ENCODE assay signal across 2 fruit fly cellular contexts in the genomic region with DNA sequence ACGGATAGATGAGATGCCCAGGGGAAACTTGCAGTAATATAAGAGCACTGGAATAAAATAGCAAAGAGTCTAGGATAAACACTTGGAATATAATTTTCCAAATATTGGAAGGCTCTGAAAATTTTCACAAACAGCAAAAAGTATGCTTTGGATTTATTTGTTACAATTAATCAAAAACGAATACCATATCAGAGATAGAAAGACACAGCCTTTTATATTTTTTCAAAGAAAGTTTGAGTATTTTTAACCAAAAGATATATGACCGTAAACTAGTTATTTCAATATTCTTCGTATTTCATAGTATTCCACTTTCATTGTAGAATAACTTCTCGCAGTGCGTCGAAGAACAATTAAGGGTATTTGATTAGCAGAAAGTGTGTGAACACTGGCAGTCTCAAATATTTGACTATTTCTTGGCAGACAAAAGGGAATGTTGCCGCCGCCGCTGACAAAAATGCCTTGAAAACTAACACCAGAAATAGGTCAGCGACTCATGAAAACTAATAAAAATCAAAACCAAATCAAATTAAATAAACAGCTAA.
A peak's percentile ranks its signal among the peaks of the same experiment; 100 is the strongest.
TF ChIP-seq lines count a peak whose summit lies in the region.

No protein-coding gene starts in this region.

- no peak for TF ChIP-seq CTCF in whole organism, embryonic (GFP tag; optimal IDR thresholded peaks at IDR 0.05; lab: Kevin White, UChicago)

TF ChIP-seq in whole organism, adult, 20 proteins besides CTCF, POLR2A, EP300 and RAD21:
- TF ChIP-seq kay (GFP tag; lab: Kevin White, UChicago; ENCODE audit: borderline replicate concordance) (peak; percentile 12), CG7101 (tag; optimal IDR thresholded peaks at IDR 0.05; lab: Kevin White, UChicago) (no peak), pad (GFP tag; optimal IDR thresholded peaks at IDR 0.05; lab: Kevin White, UChicago) (no peak), cnc (optimal IDR thresholded peaks at IDR 0.05; lab: Kevin White, UChicago) (no peak), CG11617 (GFP tag; optimal IDR thresholded peaks at IDR 0.05; lab: Kevin White, UChicago) (no peak), CG5204 (GFP tag; optimal IDR thresholded peaks at IDR 0.05; lab: Kevin White, UChicago) (no peak), CG33017 (tag; optimal IDR thresholded peaks at IDR 0.05; lab: Kevin White, UChicago) (no peak), cic (GFP tag; optimal IDR thresholded peaks at IDR 0.05; lab: Kevin White, UChicago) (no peak), CG12768 (GFP tag; optimal IDR thresholded peaks at IDR 0.05; lab: Kevin White, UChicago) (no peak)

TF ChIP-seq in whole organism, embryonic, 481 proteins besides CTCF, POLR2A, EP300 and RAD21:
- no peak for TF ChIP-seq CG14441 (GFP tag; IDR thresholded peaks at IDR 0.05; lab: Robert Waterston, UW)
- no peak for TF ChIP-seq zen (tag; optimal IDR thresholded peaks at IDR 0.05; lab: Kevin White, UChicago)
- peak; percentile 5 for TF ChIP-seq trem (tag; optimal IDR thresholded peaks at IDR 0.05; lab: Kevin White, UChicago)
- TF ChIP-seq CoRest (tag; optimal IDR thresholded peaks at IDR 0.05; lab: Kevin White, UChicago), result peak; percentile 5
- peak; percentile 13 for TF ChIP-seq fd96Cb (tag; optimal IDR thresholded peaks at IDR 0.05; lab: Kevin White, UChicago)
- peak; percentile 25 for TF ChIP-seq dmrt11E (tag; optimal IDR thresholded peaks at IDR 0.05; lab: Kevin White, UChicago)
- TF ChIP-seq gem (tag; optimal IDR thresholded peaks at IDR 0.05; lab: Kevin White, UChicago), result peak; percentile 51
- peak; percentile 22 for TF ChIP-seq Sox102F (GFP tag; optimal IDR thresholded peaks at IDR 0.05; lab: Kevin White, UChicago)
- TF ChIP-seq Ravus (GFP tag; IDR thresholded peaks at IDR 0.05; lab: Robert Waterston, UW), result no peak
- no peak for TF ChIP-seq MESR4 (GFP tag; optimal IDR thresholded peaks at IDR 0.05; lab: Kevin White, UChicago)
- no peak for TF ChIP-seq exex (tag; optimal IDR thresholded peaks at IDR 0.05; lab: Kevin White, UChicago)
- no peak for TF ChIP-seq repo (GFP tag; optimal IDR thresholded peaks at IDR 0.05; lab: Kevin White, UChicago)
- 0 out of 3 replicates have a peak, but pooled peaks have one; percentile 24 for TF ChIP-seq row (GFP tag; IDR thresholded peaks at IDR 0.05; lab: Robert Waterston, UW)
- TF ChIP-seq CG15601 (tag; optimal IDR thresholded peaks at IDR 0.05; lab: Kevin White, UChicago), result peak; percentile 9
- no peak for TF ChIP-seq CG31224 (GFP tag; IDR thresholded peaks at IDR 0.05; lab: Robert Waterston, UW)
- TF ChIP-seq CG17359 (tag; optimal IDR thresholded peaks at IDR 0.05; lab: Kevin White, UChicago), result peak; percentile 15
- TF ChIP-seq CG7556 (GFP tag; optimal IDR thresholded peaks at IDR 0.05; lab: Kevin White, UChicago), result peak; percentile 12
- peak; percentile 18 for TF ChIP-seq CG11504 (tag; optimal IDR thresholded peaks at IDR 0.05; lab: Kevin White, UChicago)
- peak; percentile 30 for TF ChIP-seq dmrt99B (tag; optimal IDR thresholded peaks at IDR 0.05; lab: Kevin White, UChicago)
- TF ChIP-seq CG31441 (GFP tag; IDR thresholded peaks at IDR 0.05; lab: Robert Waterston, UW), result 0 out of 2 replicates have a peak, but pooled peaks have one; percentile 31
- TF ChIP-seq CG4617 (GFP tag; optimal IDR thresholded peaks at IDR 0.05; lab: Kevin White, UChicago; ENCODE audit: borderline replicate concordance), result no peak
- TF ChIP-seq CG8388 (GFP tag; optimal IDR thresholded peaks at IDR 0.05; lab: Kevin White, UChicago), result peak; percentile 23
- no peak for TF ChIP-seq pum (GFP tag; optimal IDR thresholded peaks at IDR 0.05; lab: Kevin White, UChicago)
- TF ChIP-seq CG10979 (tag; optimal IDR thresholded peaks at IDR 0.05; lab: Kevin White, UChicago), result peak; percentile 26
- no peak for TF ChIP-seq ase (GFP tag; IDR thresholded peaks at IDR 0.05; lab: Robert Waterston, UW)
- TF ChIP-seq CG17361 (GFP tag; IDR thresholded peaks at IDR 0.05; lab: Robert Waterston, UW), result peak; percentile 53; the same call in 2 of the 3 replicates
- TF ChIP-seq CG7839 (tag; optimal IDR thresholded peaks at IDR 0.05; lab: Kevin White, UChicago), result peak; percentile 9
- no peak for TF ChIP-seq CG3163 (GFP tag; optimal IDR thresholded peaks at IDR 0.05; lab: Kevin White, UChicago)
- TF ChIP-seq Bdp1 (GFP tag; optimal IDR thresholded peaks at IDR 0.05; lab: Kevin White, UChicago), result no peak
- TF ChIP-seq fru (optimal IDR thresholded peaks at IDR 0.05; lab: Kevin White, UChicago), result no peak
- no peak for TF ChIP-seq Scr (GFP tag; IDR thresholded peaks at IDR 0.05; lab: Robert Waterston, UW; ENCODE audit: partially characterized antibody)
- peak; percentile 40 for TF ChIP-seq CG2712 (tag; optimal IDR thresholded peaks at IDR 0.05; lab: Kevin White, UChicago)
- peak; percentile 8 for TF ChIP-seq gcm (GFP tag; optimal IDR thresholded peaks at IDR 0.05; lab: Kevin White, UChicago)
- TF ChIP-seq ato (GFP tag; IDR thresholded peaks at IDR 0.05; lab: Robert Waterston, UW; ENCODE audit: partially characterized antibody), result no peak
- TF ChIP-seq CG1647 (GFP tag; optimal IDR thresholded peaks at IDR 0.05; lab: Kevin White, UChicago), result no peak
- peak; percentile 94 for TF ChIP-seq CG14710 (tag; optimal IDR thresholded peaks at IDR 0.05; lab: Kevin White, UChicago)
- TF ChIP-seq CG8359 (GFP tag; optimal IDR thresholded peaks at IDR 0.05; lab: Kevin White, UChicago; ENCODE audit: borderline replicate concordance), result peak; percentile 15
- TF ChIP-seq Ptx1 (GFP tag; IDR thresholded peaks at IDR 0.05; lab: Robert Waterston, UW), result 0 out of 2 replicates have a peak, but pooled peaks have one; percentile 6
- TF ChIP-seq ems (GFP tag; optimal IDR thresholded peaks at IDR 0.05; lab: Kevin White, UChicago), result no peak
- TF ChIP-seq eve (GFP tag; optimal IDR thresholded peaks at IDR 0.05; lab: Kevin White, UChicago), result peak in 1 of 2 experiments; percentile 14
- TF ChIP-seq ac (GFP tag; optimal IDR thresholded peaks at IDR 0.05; lab: Kevin White, UChicago), result no peak
- no peak for TF ChIP-seq CG1792 (GFP tag; optimal IDR thresholded peaks at IDR 0.05; lab: Kevin White, UChicago)
- TF ChIP-seq CG18262 (tag; optimal IDR thresholded peaks at IDR 0.05; lab: Kevin White, UChicago), result peak; percentile 48
- TF ChIP-seq phol (tag; optimal IDR thresholded peaks at IDR 0.05; lab: Kevin White, UChicago), result peak; percentile 5
- TF ChIP-seq Blimp-1 (GFP tag; optimal IDR thresholded peaks at IDR 0.05; lab: Kevin White, UChicago), result peak; percentile 21
- peak; percentile 22 for TF ChIP-seq CG2678 (tag; optimal IDR thresholded peaks at IDR 0.05; lab: Kevin White, UChicago)

Comparison
In these comparisons a context has a peak if more than half of its experiments do, and no peak if none do; other contexts are left out.
1. Of the 1 proteins assayed by ChIP-seq in both whole organism, embryonic and whole organism, adult: peak only in whole organism, embryonic: none; only in whole organism, adult: kay; in both: none; in neither: 0.